Worm (Caenorhabditis elegans): Measurements from ENCODE around the gene oac-46.
A peak's percentile ranks its signal among the peaks of the same experiment; 100 is the strongest.

The oac-46 gene

DNA sequence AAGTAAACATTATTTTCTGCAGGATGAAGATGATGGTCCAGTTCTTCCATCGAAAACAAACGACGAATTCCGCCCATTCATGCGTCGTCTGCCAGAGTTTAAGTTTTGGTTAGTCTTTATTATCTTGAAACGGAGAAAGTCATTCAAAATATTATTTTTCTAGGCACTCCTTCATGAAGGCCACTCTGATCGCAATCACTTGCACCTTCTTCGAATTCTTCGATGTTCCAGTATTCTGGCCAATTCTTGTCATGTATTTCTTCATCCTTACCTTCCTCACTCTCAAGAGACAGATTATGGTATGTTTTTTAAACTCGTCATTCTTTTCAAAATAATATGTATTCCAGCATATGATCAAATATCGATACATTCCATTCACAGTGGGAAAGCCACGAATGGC, 40.1 kb downstream of the oac-46 start:
- TF ChIP-seq hlh-8 (tag; optimal IDR thresholded peaks at IDR 0.05) (no peak), ceh-30 (tag; optimal IDR thresholded peaks at IDR 0.05) (no peak), dve-1 (tag; optimal IDR thresholded peaks at IDR 0.05) (no peak), ceh-22 (tag; optimal IDR thresholded peaks at IDR 0.05) (no peak)

DNA sequence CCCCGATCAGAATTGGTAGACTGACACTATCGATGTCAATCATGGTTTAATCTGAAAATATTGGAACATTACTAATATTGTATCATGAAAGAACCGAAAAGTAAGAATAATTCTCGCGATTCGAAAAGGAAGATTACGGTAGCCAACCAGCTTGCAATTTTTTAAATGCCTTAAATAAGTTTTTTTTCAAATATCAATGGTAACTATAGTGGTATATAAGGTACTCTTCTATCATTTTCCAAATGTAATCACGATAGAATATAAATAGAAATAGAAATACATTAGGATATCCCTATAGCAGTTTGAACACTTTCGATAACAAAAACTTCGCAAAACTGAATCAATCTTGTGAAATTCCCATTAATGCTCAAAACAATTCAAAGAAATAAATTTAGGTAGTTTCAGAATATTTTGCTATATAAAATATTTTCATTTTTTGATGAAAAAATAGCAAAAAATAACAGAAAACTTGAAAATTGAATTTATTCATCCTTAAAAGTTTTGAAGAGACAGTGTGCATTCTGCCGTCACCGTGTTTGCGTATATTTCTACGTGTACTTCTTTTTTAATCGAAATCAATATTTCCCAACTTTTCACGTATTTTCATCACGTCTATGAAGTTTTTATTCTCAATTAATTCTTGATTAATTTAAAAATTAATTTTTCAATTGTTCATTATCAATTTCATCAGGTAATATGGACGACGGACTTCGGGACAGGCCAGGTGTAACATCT, 41.0 kb downstream of the oac-46 start, which contains the start of the genes F46C5.9 and rer-1:
Gene F46C5.9 (minus strand): TSS at position 51 of the 735 bp plus-strand sequence.
Gene rer-1 (plus strand): TSS at position 692 of the 735 bp plus-strand sequence.
- TF ChIP-seq ceh-14 (tag; optimal IDR thresholded peaks at IDR 0.05) (peak; percentile 37), unc-42 (tag; optimal IDR thresholded peaks at IDR 0.05) (peak; percentile 17), ets-4 (tag; optimal IDR thresholded peaks at IDR 0.05) (no peak)

ce11 chrII:8808482-8808881, 43.4 kb downstream of the oac-46 start, which contains the start of gene F07H5.10:
Gene F07H5.10 (minus strand): TSS chrII:8808582.
- TF ChIP-seq npax-4 (tag; optimal IDR thresholded peaks at IDR 0.05) = no peak
- TF ChIP-seq ceh-6 (GFP tag; optimal IDR thresholded peaks at IDR 0.05) = no peak
- no peak for TF ChIP-seq ceh-24 (tag; optimal IDR thresholded peaks at IDR 0.05)
- TF ChIP-seq dve-1 (tag; optimal IDR thresholded peaks at IDR 0.05) = no peak
- no peak for TF ChIP-seq lin-11 (tag; optimal IDR thresholded peaks at IDR 0.05)
- TF ChIP-seq ceh-14 (tag; optimal IDR thresholded peaks at IDR 0.05) = no peak
- TF ChIP-seq ceh-30 (tag; optimal IDR thresholded peaks at IDR 0.05) = no peak
- no peak for TF ChIP-seq ref-2 (tag; optimal IDR thresholded peaks at IDR 0.05)
- no peak for TF ChIP-seq ceh-22 (tag; optimal IDR thresholded peaks at IDR 0.05)
- TF ChIP-seq elt-4 (tag; optimal IDR thresholded peaks at IDR 0.05) = no peak
- TF ChIP-seq odd-2 (tag; optimal IDR thresholded peaks at IDR 0.05) = no peak
- TF ChIP-seq hlh-6 (tag; optimal IDR thresholded peaks at IDR 0.05) = no peak
- TF ChIP-seq unc-55 (GFP tag; optimal IDR thresholded peaks at IDR 0.05) = no peak
- TF ChIP-seq K02D7.2 (tag; optimal IDR thresholded peaks at IDR 0.05) = no peak
- no peak for TF ChIP-seq dmd-4 (tag; optimal IDR thresholded peaks at IDR 0.05; ENCODE audit: borderline replicate concordance)

ce11 chrII:8806921-8807320, 45.0 kb downstream of the oac-46 start, which contains the start of gene pho-13:
Gene pho-13 (minus strand): TSS chrII:8807021.
- no peak for TF ChIP-seq nhr-232 (tag; optimal IDR thresholded peaks at IDR 0.05)
- no peak for TF ChIP-seq npax-4 (tag; optimal IDR thresholded peaks at IDR 0.05)
- no peak for TF ChIP-seq eyg-1 (tag; optimal IDR thresholded peaks at IDR 0.05)
- TF ChIP-seq ceh-34 (tag; optimal IDR thresholded peaks at IDR 0.05) = no peak
- TF ChIP-seq nfya-1 (tag; optimal IDR thresholded peaks at IDR 0.05) = no peak
- no peak for TF ChIP-seq elt-2 (tag; optimal IDR thresholded peaks at IDR 0.05)

DNA sequence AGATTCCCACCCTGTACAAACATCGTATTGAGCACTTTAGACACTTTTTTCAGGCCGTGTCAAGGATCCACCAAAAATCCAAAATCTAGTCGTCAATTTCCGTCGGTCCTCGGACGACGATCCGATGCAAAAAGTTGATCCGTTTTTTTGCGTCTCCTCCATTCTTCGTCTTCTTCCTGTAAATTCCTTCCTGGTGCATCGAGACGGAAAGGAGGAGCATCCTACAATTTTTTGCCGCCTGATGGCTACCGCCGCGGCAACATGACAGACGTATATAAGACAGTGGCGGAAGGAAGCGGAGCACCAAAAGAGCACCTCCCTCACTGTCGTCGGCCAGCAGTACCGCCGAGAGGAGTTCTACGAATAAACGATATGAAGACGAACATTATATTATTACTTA, 51.1 kb downstream of the oac-46 start, which contains the start of gene appg-2:
Gene appg-2 (plus strand): TSS at position 301 of the 400 bp plus-strand sequence.
- TF ChIP-seq pag-3 (tag; optimal IDR thresholded peaks at IDR 0.05; ENCODE audit: borderline replicate concordance) = no peak
- no peak for TF ChIP-seq nfya-1 (tag; optimal IDR thresholded peaks at IDR 0.05)
- no peak for TF ChIP-seq che-1 (tag; optimal IDR thresholded peaks at IDR 0.05)

ce11 chrII:8799725-8800124, 52.2 kb downstream of the oac-46 start:
- TF ChIP-seq unc-55 (GFP tag; optimal IDR thresholded peaks at IDR 0.05) (no peak), sox-4 (tag; optimal IDR thresholded peaks at IDR 0.05) (no peak), ceh-6 (GFP tag; optimal IDR thresholded peaks at IDR 0.05) (no peak), ama-1 (optimal IDR thresholded peaks at IDR 0.05) (no peak), nhr-11 (tag; optimal IDR thresholded peaks at IDR 0.05) (no peak), sdc-2 (tag; optimal IDR thresholded peaks at IDR 0.05) (no peak), pat-9 (tag; optimal IDR thresholded peaks at IDR 0.05) (no peak), Y22D7AL.16 (tag; optimal IDR thresholded peaks at IDR 0.05) (no peak), nhr-232 (tag; optimal IDR thresholded peaks at IDR 0.05) (no peak), K09A11.1 (tag; optimal IDR thresholded peaks at IDR 0.05; ENCODE audit: insufficient read depth) (no peak), gmeb-2 (tag; optimal IDR thresholded peaks at IDR 0.05) (no peak), pag-3 (tag; optimal IDR thresholded peaks at IDR 0.05; ENCODE audit: borderline replicate concordance) (no peak), unc-86 (tag; optimal IDR thresholded peaks at IDR 0.05) (no peak), F13H6.1 (tag; optimal IDR thresholded peaks at IDR 0.05) (no peak)
